Fruit fly (Drosophila melanogaster): ENCODE results near the gene Rab14.

- no peak for TF ChIP-seq toe (GFP tag; optimal IDR thresholded peaks at IDR 0.05)
- no peak for TF ChIP-seq Hr96 (GFP tag; optimal IDR thresholded peaks at IDR 0.05)
- no peak for TF ChIP-seq CG1620 (GFP tag; optimal IDR thresholded peaks at IDR 0.05)
- TF ChIP-seq bab1 (GFP tag; optimal IDR thresholded peaks at IDR 0.05) = peak; percentile 71
- no peak for TF ChIP-seq cnc (optimal IDR thresholded peaks at IDR 0.05)
- TF ChIP-seq CG12768 (GFP tag; optimal IDR thresholded peaks at IDR 0.05) = no peak
- no peak for TF ChIP-seq CG7101 (tag; optimal IDR thresholded peaks at IDR 0.05)
- TF ChIP-seq tj (GFP tag; optimal IDR thresholded peaks at IDR 0.05) = no peak
- no peak for TF ChIP-seq ovo (GFP tag; optimal IDR thresholded peaks at IDR 0.05)
- TF ChIP-seq CG5204 (GFP tag; optimal IDR thresholded peaks at IDR 0.05) = no peak
- TF ChIP-seq kay (GFP tag; ENCODE audit: borderline replicate concordance) = no peak
- no peak for TF ChIP-seq Mnt (GFP tag; optimal IDR thresholded peaks at IDR 0.05)
- no peak for TF ChIP-seq CG11617 (GFP tag; optimal IDR thresholded peaks at IDR 0.05)
Measured at dm6 chr2L:14348602-14349001, 6.3 kb upstream of the Rab14 start, which contains the start of gene mTTF.

All from whole organism, adult.